Worm (Caenorhabditis elegans) whole organism, L4 larva: ENCODE data around the gene D2096.9.
A peak's percentile ranks its signal among the peaks of the same experiment; 100 is the strongest.

Source experiments
- Y48G9A.11 ChIP-seq: fragments of 200-800 bp; sonication (Bioruptor generic); IDR thresholded peaks from 2 replicates; pipeline ENCODE4 v1.3.6; 2022; ENCODE audit warnings: missing genetic modification reagents, missing genetic modification characterization, missing compliant biosample characterization
- Y5F2A.4 ChIP-seq: fragments of 200-800 bp; sonication (Bioruptor generic); optimal IDR thresholded peaks from 2 replicates; lab custom pipeline; 2018; ENCODE audit warnings: mild to moderate bottlenecking, missing genetic modification characterization, missing compliant biosample characterization
- ZK337.2 ChIP-seq: fragments of 200-800 bp; sonication (Bioruptor generic); IDR thresholded peaks from 2 replicates; pipeline ENCODE4 v1.3.6; 2022; ENCODE audit warnings: missing genetic modification reagents, missing genetic modification characterization, missing compliant biosample characterization
- aha-1 ChIP-seq: fragments of 150-350 bp; peaks from one replicate; lab custom pipeline; 2014; ENCODE audit warnings: missing biosample characterization, missing genetic modification characterization
- aly-2 ChIP-seq: sonication (generic microtip); optimal IDR thresholded peaks from 2 replicates; lab custom pipeline; 2018; ENCODE audit warnings: missing biosample characterization, missing genetic modification characterization
- ceh-20 ChIP-seq: fragments of 200-800 bp; sonication (Bioruptor generic); IDR thresholded peaks from 2 replicates; pipeline ENCODE4 v1.3.6; 2022; ENCODE audit warnings: missing genetic modification reagents, missing genetic modification characterization, missing compliant biosample characterization
- ceh-62 ChIP-seq: sonication (generic microtip); optimal IDR thresholded peaks from 2 replicates; lab custom pipeline; 2017; ENCODE audit warnings: missing biosample characterization, missing genetic modification characterization
- ceh-82 ChIP-seq: sonication (generic microtip); optimal IDR thresholded peaks from 2 replicates; lab custom pipeline; 2017; ENCODE audit warnings: missing biosample characterization, missing genetic modification characterization
- ces-1 ChIP-seq: fragments of 150-350 bp; sonication (generic microtip); optimal IDR thresholded peaks from 4 replicates; lab custom pipeline; 2014; ENCODE audit warnings: missing biosample characterization, missing genetic modification reagents, missing genetic modification characterization
- daf-12 ChIP-seq: fragments of 150-350 bp; optimal IDR thresholded peaks from 2 replicates; lab custom pipeline; 2014; ENCODE audit warnings: missing biosample characterization, missing genetic modification reagents, missing genetic modification characterization
- dmd-6 ChIP-seq: fragments of 200-800 bp; sonication (Bioruptor generic); IDR thresholded peaks from 2 replicates; pipeline ENCODE4 v1.3.6; 2022; ENCODE audit warnings: missing genetic modification reagents, missing genetic modification characterization, missing compliant biosample characterization
- dpl-1 ChIP-seq: fragments of 150-350 bp; optimal IDR thresholded peaks from 2 replicates; lab custom pipeline; 2014; ENCODE audit warnings: missing biosample characterization, missing genetic modification reagents, missing genetic modification characterization
- egl-27 ChIP-seq: sonication (generic microtip); optimal IDR thresholded peaks from 3 replicates; lab custom pipeline; 2017; ENCODE audit warnings: missing biosample characterization, missing genetic modification reagents, missing genetic modification characterization
- gei-8 ChIP-seq: fragments of 200-800 bp; sonication (Bioruptor generic); optimal IDR thresholded peaks from 2 replicates; lab custom pipeline; 2018; ENCODE audit warnings: mild to moderate bottlenecking, missing genetic modification characterization, missing compliant biosample characterization
- hif-1 ChIP-seq, 2 experiments: sonication (generic microtip); optimal IDR thresholded peaks; 2 replicates each; lab custom pipeline; 2016 to 2017; ENCODE audit warnings: missing compliant biosample characterization in 2 of 2, missing genetic modification characterization in 2 of 2, missing genetic modification reagents in 2 of 2, missing genotype in 2 of 2, mild to moderate bottlenecking in 1 of 2
- hlh-11 ChIP-seq: fragments of 200-800 bp; sonication (Bioruptor generic); optimal IDR thresholded peaks from 2 replicates; lab custom pipeline; 2018; ENCODE audit warnings: mild to moderate bottlenecking, missing genetic modification characterization, missing compliant biosample characterization
- hlh-30 ChIP-seq: sonication (generic microtip); optimal IDR thresholded peaks from 2 replicates; lab custom pipeline; 2017; ENCODE audit warnings: antibody characterized with exemption, mild to moderate bottlenecking, missing genetic modification characterization, missing compliant biosample characterization; ENCODE audit not compliant: insufficient read depth
- hmg-1.1 ChIP-seq: fragments of 200-800 bp; sonication (Bioruptor generic); IDR thresholded peaks from 2 replicates; pipeline ENCODE4 v1.3.6; 2022; ENCODE audit warnings: missing genetic modification reagents, missing genetic modification characterization, missing compliant biosample characterization
- lin-1 ChIP-seq: fragments of 200-800 bp; sonication (Bioruptor generic); IDR thresholded peaks from 2 replicates; pipeline ENCODE4 v1.3.6; 2022; ENCODE audit warnings: missing genetic modification reagents, missing genetic modification characterization, missing compliant biosample characterization
- lin-29 ChIP-seq: fragments of 200-800 bp; sonication (Bioruptor generic); IDR thresholded peaks from 2 replicates; pipeline ENCODE4 v1.3.6; 2022; ENCODE audit warnings: missing genetic modification reagents, missing genetic modification characterization, missing compliant biosample characterization
- lin-38 ChIP-seq: fragments of 200-800 bp; sonication (Bioruptor generic); IDR thresholded peaks from 2 replicates; pipeline ENCODE4 v1.3.6; 2022; ENCODE audit warnings: missing genetic modification reagents, missing genetic modification characterization, missing compliant biosample characterization
- lir-3 ChIP-seq: sonication (generic microtip); optimal IDR thresholded peaks from 2 replicates; lab custom pipeline; 2016; ENCODE audit warnings: mild to moderate bottlenecking, missing genetic modification characterization, missing compliant biosample characterization
- lsy-2 ChIP-seq, 2 experiments: fragments of 150-350 bp in 1 of 2; sonication (generic microtip) in 1 of 2; optimal IDR thresholded peaks; 2 replicates each; lab custom pipeline; 2014 to 2017; ENCODE audit warnings: missing biosample characterization in 2 of 2, missing genetic modification characterization in 2 of 2
- madf-9 ChIP-seq: fragments of 200-800 bp; sonication (Bioruptor generic); conservative IDR thresholded peaks from 2 replicates; pipeline ENCODE4 v1.3.6; 2022; ENCODE audit warnings: missing genetic modification reagents, missing genetic modification characterization, missing compliant biosample characterization
- mdl-1 ChIP-seq, 2 experiments: fragments of 150-350 bp in 1 of 2; sonication (generic microtip) in 1 of 2; optimal IDR thresholded peaks; 2 replicates each; lab custom pipeline; 2014 to 2017; ENCODE audit warnings: missing biosample characterization in 2 of 2, missing genetic modification characterization in 2 of 2
- mdt-29 ChIP-seq: fragments of 200-800 bp; sonication (Bioruptor generic); IDR thresholded peaks from 2 replicates; pipeline ENCODE4 v1.3.6; 2022; ENCODE audit warnings: missing genetic modification reagents, missing genetic modification characterization, missing compliant biosample characterization
- mep-1 ChIP-seq: fragments of 150-350 bp; sonication (generic microtip); optimal IDR thresholded peaks from 3 replicates; lab custom pipeline; 2014; ENCODE audit warnings: missing biosample characterization, missing genetic modification characterization
- mxl-2 ChIP-seq: fragments of 200-800 bp; sonication (Bioruptor generic); conservative IDR thresholded peaks from 2 replicates; pipeline ENCODE4 v1.3.6; 2022; ENCODE audit warnings: missing genetic modification reagents, missing genetic modification characterization, missing compliant biosample characterization
- mxl-3 ChIP-seq: fragments of 200-800 bp; sonication (Bioruptor generic); optimal IDR thresholded peaks from 2 replicates; lab custom pipeline; 2018; ENCODE audit warnings: mild to moderate bottlenecking, missing genetic modification characterization, missing compliant biosample characterization
- nhr-10 ChIP-seq: fragments of 150-350 bp; optimal IDR thresholded peaks from 2 replicates; lab custom pipeline; 2014; ENCODE audit warnings: missing biosample characterization, missing genetic modification characterization
- nhr-102 ChIP-seq: sonication (generic microtip); optimal IDR thresholded peaks from 2 replicates; lab custom pipeline; 2016; ENCODE audit warnings: mild to moderate bottlenecking, missing genetic modification characterization, moderate library complexity, missing compliant biosample characterization
- nhr-11 ChIP-seq: fragments of 150-350 bp; optimal IDR thresholded peaks from 2 replicates; lab custom pipeline; 2014; ENCODE audit warnings: missing biosample characterization, missing genetic modification characterization
- nhr-237 ChIP-seq: sonication (generic microtip); optimal IDR thresholded peaks from 2 replicates; lab custom pipeline; 2017; ENCODE audit warnings: missing biosample characterization, missing genetic modification characterization
- nhr-25 ChIP-seq: sonication (generic microtip); optimal IDR thresholded peaks from 2 replicates; lab custom pipeline; 2017; ENCODE audit warnings: missing genetic modification characterization, mild to moderate bottlenecking, missing compliant biosample characterization, antibody characterized with exemption, moderate library complexity, borderline replicate concordance; ENCODE audit not compliant: insufficient read depth
- nhr-42 ChIP-seq: fragments of 200-800 bp; sonication (Bioruptor generic); IDR thresholded peaks from 2 replicates; pipeline ENCODE4 v1.3.6; 2022; ENCODE audit warnings: missing genetic modification characterization, missing compliant biosample characterization
- pha-4 ChIP-seq, 2 experiments: fragments of 150-350 bp in 1 of 2; fragments of 200-800 bp in 1 of 2; sonication (Bioruptor generic) in 1 of 2; IDR thresholded peaks in 1 of 2; optimal IDR thresholded peaks in 1 of 2; 2 replicates each; pipeline versions ENCODE4 v1.3.6 to Lab custom; 2014 to 2022; ENCODE audit warnings: missing genetic modification characterization in 2 of 2, missing genetic modification reagents in 2 of 2, missing biosample characterization in 1 of 2, missing compliant biosample characterization in 1 of 2
- php-3 ChIP-seq: fragments of 200-800 bp; sonication (Bioruptor generic); IDR thresholded peaks from 2 replicates; pipeline ENCODE4 v1.3.6; 2022; ENCODE audit warnings: missing genetic modification reagents, missing genetic modification characterization, missing compliant biosample characterization
- rbr-2 ChIP-seq: sonication (generic microtip); optimal IDR thresholded peaks from 2 replicates; lab custom pipeline; 2016; ENCODE audit warnings: missing genotype, missing genetic modification characterization, missing compliant biosample characterization
- sdz-12 ChIP-seq: fragments of 200-800 bp; sonication (Bioruptor generic); optimal IDR thresholded peaks from 2 replicates; lab custom pipeline; 2018; ENCODE audit warnings: mild to moderate bottlenecking, missing genetic modification characterization, missing compliant biosample characterization
- set-16 ChIP-seq: fragments of 200-800 bp; sonication (Bioruptor generic); IDR thresholded peaks from 2 replicates; pipeline ENCODE4 v1.3.6; 2022; ENCODE audit warnings: missing genetic modification reagents, missing genetic modification characterization, missing compliant biosample characterization
- skn-1 ChIP-seq: fragments of 150-350 bp; optimal IDR thresholded peaks from 2 replicates; lab custom pipeline; 2014; ENCODE audit warnings: missing biosample characterization, missing genetic modification characterization
- snpc-1.2 ChIP-seq: fragments of 200-800 bp; sonication (Bioruptor generic); IDR thresholded peaks from 2 replicates; pipeline ENCODE4 v1.3.6; 2022; ENCODE audit warnings: missing genetic modification reagents, missing genetic modification characterization, missing compliant biosample characterization
- spr-3 ChIP-seq: fragments of 200-800 bp; sonication (Bioruptor generic); optimal IDR thresholded peaks from 2 replicates; lab custom pipeline; 2018; ENCODE audit warnings: mild to moderate bottlenecking, missing genetic modification characterization, missing compliant biosample characterization
- tag-97 ChIP-seq: fragments of 200-800 bp; sonication (Bioruptor generic); IDR thresholded peaks from 2 replicates; pipeline ENCODE4 v1.3.6; 2022; ENCODE audit warnings: missing genetic modification characterization, missing compliant biosample characterization
- unc-39 ChIP-seq: sonication (generic microtip); optimal IDR thresholded peaks from 2 replicates; lab custom pipeline; 2017; ENCODE audit warnings: missing biosample characterization, missing genetic modification characterization
- unc-62 ChIP-seq, 3 experiments: fragments of 150-350 bp in 1 of 3; sonication (generic microtip); optimal IDR thresholded peaks in 2 of 3; peaks in 1 of 3; 1 replicate in 1 of 3; 2 replicates in 2 of 3; lab custom pipeline; 2014 to 2017; ENCODE audit warnings: missing biosample characterization in 3 of 3, missing genetic modification characterization in 3 of 3, missing genetic modification reagents in 3 of 3, missing genotype in 1 of 3
- zfp-3 ChIP-seq: fragments of 200-800 bp; sonication (Bioruptor generic); conservative IDR thresholded peaks from 2 replicates; pipeline ENCODE4 v1.3.6; 2022; ENCODE audit warnings: missing genetic modification reagents, missing genetic modification characterization, missing compliant biosample characterization
- zip-11 ChIP-seq: fragments of 200-800 bp; sonication (Bioruptor generic); IDR thresholded peaks from 2 replicates; pipeline ENCODE4 v1.3.6; 2022; ENCODE audit warnings: missing genetic modification characterization, missing compliant biosample characterization
- zip-2 ChIP-seq: fragments of 150-350 bp; optimal IDR thresholded peaks from 2 replicates; lab custom pipeline; 2014; ENCODE audit warnings: missing biosample characterization, missing genetic modification characterization
- ztf-11 ChIP-seq: fragments of 150-350 bp; optimal IDR thresholded peaks from 2 replicates; lab custom pipeline; 2014; ENCODE audit warnings: missing biosample characterization, missing genetic modification characterization

D2096.9 gene

ce11 chrIV:8428492-8428891, 45.9 kb upstream of the D2096.9 start (continued):
- no peak for TF ChIP-seq lir-3 (tag; lab: Kevin White, UChicago)
- no peak for TF ChIP-seq egl-27 (tag; lab: Kevin White, UChicago)
- no peak for TF ChIP-seq set-16 (GFP tag; lab: Robert Waterston, UW)
- peak; percentile 89 for TF ChIP-seq hmg-1.1 (GFP tag; lab: Robert Waterston, UW)
- TF ChIP-seq nhr-102 (tag; lab: Kevin White, UChicago): peak; percentile 91
- peak; percentile 78 for TF ChIP-seq pha-4 (GFP tag; IDR thresholded peaks at IDR 0.05; lab: Robert Waterston, UW)
- no peak for TF ChIP-seq pha-4 (tag; optimal IDR thresholded peaks at IDR 0.05; lab: Kevin White, UChicago)
- no peak for TF ChIP-seq sdz-12 (GFP tag; lab: Kevin White, UChicago)
- no peak for TF ChIP-seq zip-11 (GFP tag; lab: Robert Waterston, UW)
- peak; percentile 81 for TF ChIP-seq lin-38 (GFP tag; lab: Robert Waterston, UW)
- no peak for TF ChIP-seq ceh-62 (tag; lab: Kevin White, UChicago)
- TF ChIP-seq hif-1 (tag; optimal IDR thresholded peaks at IDR 0.05; lab: Kevin White, UChicago): peak; percentile 26 to 60
- TF ChIP-seq dmd-6 (GFP tag; lab: Robert Waterston, UW): peak; percentile 83
- peak; percentile 82 for TF ChIP-seq mxl-3
- TF ChIP-seq aha-1 (tag; lab: Kevin White, UChicago): peak; percentile 73
- no peak for TF ChIP-seq daf-12 (tag; lab: Kevin White, UChicago)
- no peak for TF ChIP-seq gei-8
- no peak for TF ChIP-seq aly-2
- TF ChIP-seq skn-1 (tag; lab: Kevin White, UChicago): no peak
- peak; percentile 67 for TF ChIP-seq php-3 (GFP tag; lab: Robert Waterston, UW)
- peak; percentile 11 to 25 for TF ChIP-seq mdl-1 (tag; optimal IDR thresholded peaks at IDR 0.05; lab: Kevin White, UChicago)
- peak; percentile 55 for TF ChIP-seq dpl-1 (GFP tag; lab: Kevin White, UChicago)
- TF ChIP-seq ztf-11 (tag; lab: Kevin White, UChicago): no peak
- peak; percentile 74 for TF ChIP-seq lin-1 (GFP tag; lab: Robert Waterston, UW)
- peak; percentile 73 for TF ChIP-seq spr-3
- TF ChIP-seq unc-62 (GFP tag; optimal IDR thresholded peaks at IDR 0.05 in 1 of 2; lab: Kevin White, UChicago): peak in 1 of 2 experiments; percentile 79
- TF ChIP-seq unc-62 (tag; optimal IDR thresholded peaks at IDR 0.05; lab: Kevin White, UChicago): no peak
- peak; percentile 69 for TF ChIP-seq nhr-11
- TF ChIP-seq Y48G9A.11 (GFP tag; lab: Robert Waterston, UW): peak; percentile 83
- TF ChIP-seq nhr-10 (tag; lab: Kevin White, UChicago): peak; percentile 38
- peak; percentile 46 to 88 for TF ChIP-seq lsy-2 (tag; optimal IDR thresholded peaks at IDR 0.05; lab: Kevin White, UChicago)
- no peak for TF ChIP-seq mxl-2
- TF ChIP-seq mdt-29: peak; percentile 73; the same call in 1 of the 2 replicates
- peak; percentile 72 for TF ChIP-seq hlh-30
- TF ChIP-seq ceh-82: no peak
- TF ChIP-seq zip-2 (tag; lab: Kevin White, UChicago): peak; percentile 22
- TF ChIP-seq hlh-11 (tag; lab: Kevin White, UChicago): peak; percentile 92
- no peak for TF ChIP-seq mep-1
- peak; percentile 73; the same call in 1 of the 2 replicates for TF ChIP-seq ceh-20 (GFP tag; lab: Robert Waterston, UW)
- TF ChIP-seq ces-1: no peak
- no peak; the same call in 1 of the 2 replicates for TF ChIP-seq madf-9 (GFP tag; lab: Robert Waterston, UW)
- TF ChIP-seq snpc-1.2: peak; percentile 95
- no peak for TF ChIP-seq nhr-237 (tag; lab: Kevin White, UChicago)
- TF ChIP-seq ZK337.2 (GFP tag; lab: Robert Waterston, UW): no peak
- no peak for TF ChIP-seq Y5F2A.4
- no peak; the same call in none of the 2 replicates for TF ChIP-seq nhr-42 (GFP tag; lab: Robert Waterston, UW)
- TF ChIP-seq lin-29 (GFP tag; lab: Robert Waterston, UW): no peak
- no peak for TF ChIP-seq unc-39
- 0 out of 2 replicates have a peak, but pooled peaks have one; percentile 21 for TF ChIP-seq tag-97
- no peak for TF ChIP-seq nhr-25 (tag; lab: Kevin White, UChicago)
- peak; percentile 85 for TF ChIP-seq rbr-2 (tag; lab: Kevin White, UChicago)
- TF ChIP-seq zfp-3 (GFP tag; lab: Robert Waterston, UW): peak; percentile 70; the same call in 1 of the 2 replicates
